Worm (Caenorhabditis elegans) whole organism, mixed stage, embryonic: Measurements from ENCODE around the gene mtx-2.

ENCODE experiments used
- M03D4.4 ChIP-seq: sonication (generic microtip); optimal IDR thresholded peaks from 2 replicates; lab custom pipeline; 2017; ENCODE audit warnings: mild to moderate bottlenecking, missing genetic modification characterization, missing compliant biosample characterization
- bed-3 ChIP-seq: fragments of 200-800 bp; sonication (Bioruptor generic); optimal IDR thresholded peaks from 3 replicates; lab custom pipeline; 2018; ENCODE audit warnings: mild to moderate bottlenecking, missing genetic modification characterization, moderate library complexity, missing compliant biosample characterization
- ceh-43 ChIP-seq: fragments of 200-800 bp; sonication (Bioruptor generic); optimal IDR thresholded peaks from 2 replicates; lab custom pipeline; 2018; ENCODE audit warnings: mild to moderate bottlenecking, missing genetic modification characterization, moderate library complexity, missing compliant biosample characterization
- ceh-83 ChIP-seq: fragments of 200-800 bp; sonication (Bioruptor generic); optimal IDR thresholded peaks from 2 replicates; lab custom pipeline; 2018; ENCODE audit warnings: mild to moderate bottlenecking, missing genetic modification characterization, missing compliant biosample characterization
- cnd-1 ChIP-seq: fragments of 200-800 bp; sonication (Bioruptor generic); optimal IDR thresholded peaks from 2 replicates; lab custom pipeline; 2018; ENCODE audit warnings: mild to moderate bottlenecking, missing genetic modification characterization, missing compliant biosample characterization
- drap-1 ChIP-seq: fragments of 200-800 bp; sonication (Bioruptor generic); optimal IDR thresholded peaks from 3 replicates; lab custom pipeline; 2018; ENCODE audit warnings: mild to moderate bottlenecking, missing genetic modification characterization, missing compliant biosample characterization
- elt-1 ChIP-seq: sonication (generic microtip); optimal IDR thresholded peaks from 2 replicates; lab custom pipeline; 2017; ENCODE audit warnings: missing genetic modification characterization, mild to moderate bottlenecking, missing compliant biosample characterization, antibody characterized with exemption, moderate library complexity, borderline replicate concordance; ENCODE audit not compliant: insufficient read depth
- elt-3 ChIP-seq: fragments of 150-350 bp; optimal IDR thresholded peaks from 2 replicates; lab custom pipeline; 2014; ENCODE audit warnings: missing biosample characterization, missing genetic modification characterization
- flh-1 ChIP-seq: fragments of 200-800 bp; sonication (Bioruptor generic); optimal IDR thresholded peaks from 2 replicates; lab custom pipeline; 2018; ENCODE audit warnings: mild to moderate bottlenecking, missing genetic modification characterization, moderate library complexity, missing compliant biosample characterization
- hlh-1 ChIP-seq: fragments of 150-350 bp; optimal IDR thresholded peaks from 2 replicates; lab custom pipeline; 2014; ENCODE audit warnings: missing biosample characterization, missing genetic modification reagents, missing genetic modification characterization
- lin-13 ChIP-seq: fragments of 150-350 bp; optimal IDR thresholded peaks from 2 replicates; lab custom pipeline; 2014; ENCODE audit warnings: missing biosample characterization, missing genetic modification characterization
- lin-32 ChIP-seq: fragments of 200-800 bp; sonication (Bioruptor generic); optimal IDR thresholded peaks from 2 replicates; lab custom pipeline; 2018; ENCODE audit warnings: mild to moderate bottlenecking, missing genetic modification characterization, missing compliant biosample characterization
- lsy-2 ChIP-seq: fragments of 150-350 bp; optimal IDR thresholded peaks from 2 replicates; lab custom pipeline; 2014; ENCODE audit warnings: missing biosample characterization, missing genetic modification characterization
- mab-5 ChIP-seq: fragments of 150-350 bp; optimal IDR thresholded peaks from 2 replicates; lab custom pipeline; 2014; ENCODE audit warnings: missing biosample characterization, missing genetic modification characterization
- mep-1 ChIP-seq: fragments of 150-350 bp; optimal IDR thresholded peaks from 2 replicates; lab custom pipeline; 2017; ENCODE audit warnings: missing biosample characterization, missing genetic modification reagents, missing genetic modification characterization, inconsistent platforms
- mls-2 ChIP-seq: sonication (generic microtip); optimal IDR thresholded peaks from 2 replicates; lab custom pipeline; 2016; ENCODE audit warnings: mild to moderate bottlenecking, missing genetic modification characterization, moderate library complexity, missing compliant biosample characterization
- nhr-12 ChIP-seq: fragments of 150-350 bp; optimal IDR thresholded peaks from 2 replicates; lab custom pipeline; 2014; ENCODE audit warnings: missing biosample characterization, missing genetic modification characterization
- nhr-2 ChIP-seq: fragments of 150-350 bp; optimal IDR thresholded peaks from 2 replicates; lab custom pipeline; 2014; ENCODE audit warnings: missing biosample characterization, missing genetic modification characterization
- nhr-28 ChIP-seq: fragments of 150-350 bp; optimal IDR thresholded peaks from 2 replicates; lab custom pipeline; 2014; ENCODE audit warnings: missing biosample characterization, missing genetic modification characterization
- nhr-76 ChIP-seq: sonication (generic microtip); optimal IDR thresholded peaks from 2 replicates; lab custom pipeline; 2017; ENCODE audit warnings: missing biosample characterization, missing genetic modification characterization
- pha-4 ChIP-seq: fragments of 150-350 bp; optimal IDR thresholded peaks from 2 replicates; lab custom pipeline; 2018; ENCODE audit warnings: missing biosample characterization, missing genetic modification reagents, missing genetic modification characterization
- sem-2 ChIP-seq: fragments of 200-800 bp; sonication (Bioruptor generic); optimal IDR thresholded peaks from 2 replicates; lab custom pipeline; 2018; ENCODE audit warnings: mild to moderate bottlenecking, missing genetic modification characterization, missing compliant biosample characterization
- snpc-4 ChIP-seq: fragments of 150-350 bp; optimal IDR thresholded peaks from 2 replicates; lab custom pipeline; 2014; ENCODE audit warnings: missing biosample characterization, missing genetic modification characterization
- sptf-1 ChIP-seq: sonication (generic microtip); optimal IDR thresholded peaks from 2 replicates; lab custom pipeline; 2017; ENCODE audit warnings: mild to moderate bottlenecking, missing genetic modification characterization, moderate library complexity, missing compliant biosample characterization
- unc-120 ChIP-seq: sonication (generic microtip); optimal IDR thresholded peaks from 2 replicates; lab custom pipeline; 2017; ENCODE audit warnings: missing genetic modification characterization, missing compliant biosample characterization; ENCODE audit not compliant: poor library complexity, severe bottlenecking
- unc-39 ChIP-seq: fragments of 150-350 bp; optimal IDR thresholded peaks from 2 replicates; lab custom pipeline; 2014; ENCODE audit warnings: missing biosample characterization, missing genetic modification characterization
- unc-62 ChIP-seq: fragments of 150-350 bp; optimal IDR thresholded peaks from 2 replicates; lab custom pipeline; 2014; ENCODE audit warnings: missing biosample characterization, missing genetic modification reagents, missing genetic modification characterization
- zip-8 ChIP-seq: fragments of 150-350 bp; optimal IDR thresholded peaks from 2 replicates; lab custom pipeline; 2014; ENCODE audit warnings: missing biosample characterization, missing genetic modification characterization
- ztf-11 ChIP-seq: fragments of 150-350 bp; optimal IDR thresholded peaks from 2 replicates; lab custom pipeline; 2014; ENCODE audit warnings: missing biosample characterization, missing genetic modification characterization

Gene mtx-2

ce11 chrIII:7778530-7778929, 15.1 kb upstream of the mtx-2 start:
- TF ChIP-seq mab-5 (tag; lab: Kevin White, UChicago), result peak; percentile 94
- peak; percentile 78 for TF ChIP-seq unc-62
- no peak for TF ChIP-seq mep-1
- peak; percentile 88 for TF ChIP-seq hlh-1 (tag; lab: Kevin White, UChicago)
- TF ChIP-seq lsy-2, result peak; percentile 88
- no peak for TF ChIP-seq drap-1
- TF ChIP-seq nhr-2 (tag; lab: Kevin White, UChicago), result peak; percentile 48

ce11 chrIII:7775983-7776440, 12.6 kb upstream of the mtx-2 start, which contains the start of gene bath-15:
bath-15 (minus strand) TSS chrIII:7776033.
- TF ChIP-seq unc-62 (no peak), unc-39 (no peak), nhr-76 (tag; lab: Kevin White, UChicago) (no peak), ceh-43 (GFP tag; lab: Kevin White, UChicago) (no peak), elt-1 (tag; lab: Kevin White, UChicago) (no peak)
- TF ChIP-seq, all 35 proteins: peak for 0

ce11 chrIII:7773791-7774190, 10.4 kb upstream of the mtx-2 start:
- no peak for TF ChIP-seq M03D4.4 (tag; lab: Kevin White, UChicago)
- no peak for TF ChIP-seq sptf-1 (tag; lab: Kevin White, UChicago)
- TF ChIP-seq flh-1, result no peak
- no peak for TF ChIP-seq snpc-4 (tag; lab: Kevin White, UChicago)
- no peak for TF ChIP-seq zip-8 (tag; lab: Kevin White, UChicago)
- no peak for TF ChIP-seq unc-39

ce11 chrIII:7772901-7773300, 9.5 kb upstream of the mtx-2 start, which contains the start of the genes ZK686.6 and ZK686.1:
ZK686.6 (minus strand) TSS chrIII:7773001.
ZK686.1 (plus strand) TSS chrIII:7773134.
- TF ChIP-seq lsy-2 (no peak), cnd-1 (tag; lab: Kevin White, UChicago) (no peak), unc-62 (no peak), sptf-1 (tag; lab: Kevin White, UChicago) (no peak), ceh-83 (no peak), flh-1 (no peak), ztf-11 (tag; lab: Kevin White, UChicago) (no peak), elt-1 (tag; lab: Kevin White, UChicago) (no peak), elt-3 (tag; lab: Kevin White, UChicago) (no peak), drap-1 (no peak), unc-39 (no peak), pha-4 (tag; lab: Kevin White, UChicago) (no peak)

ce11 chrIII:7770986-7771385, 7.6 kb upstream of the mtx-2 start:
- TF ChIP-seq lin-13 (tag; lab: Kevin White, UChicago) (peak; percentile 59), lsy-2 (peak; percentile 69), sptf-1 (tag; lab: Kevin White, UChicago) (peak; percentile 10)

ce11 chrIII:7769965-7770364, 6.6 kb upstream of the mtx-2 start, which contains the start of gene snu-23:
snu-23 (minus strand) TSS chrIII:7770120.
- TF ChIP-seq sem-2 (GFP tag; lab: Kevin White, UChicago) (no peak), lsy-2 (peak; percentile 93), unc-120 (tag; lab: Kevin White, UChicago) (peak; percentile 45)

DNA sequence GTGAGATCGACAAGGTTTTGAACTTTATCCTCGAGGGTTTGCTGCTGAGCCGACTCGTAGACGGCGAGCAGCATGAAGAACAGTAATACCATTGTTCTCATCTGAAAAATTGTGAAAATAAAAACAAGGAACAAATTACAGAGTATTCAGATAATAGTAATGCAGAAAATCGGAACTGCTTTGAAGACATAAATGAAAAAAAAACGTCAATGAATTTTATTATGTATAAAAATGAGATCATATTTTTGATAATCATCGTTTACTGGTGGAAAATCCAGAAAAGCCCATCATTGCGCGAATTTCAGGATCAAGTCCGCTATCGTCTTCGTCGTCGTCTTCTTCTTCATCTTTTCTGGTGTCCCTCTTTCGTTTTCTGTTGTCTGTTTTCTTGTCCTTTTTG, 5.6 kb upstream of the mtx-2 start, which contains the start of gene ZK686.3:
Gene ZK686.3 (minus strand): TSS at position 101 of the 400 bp plus-strand sequence.
- TF ChIP-seq pha-4 (tag; lab: Kevin White, UChicago) (no peak), ztf-11 (tag; lab: Kevin White, UChicago) (no peak), mep-1 (no peak), M03D4.4 (tag; lab: Kevin White, UChicago) (no peak), snpc-4 (tag; lab: Kevin White, UChicago) (no peak), mab-5 (tag; lab: Kevin White, UChicago) (no peak), lin-32 (GFP tag; lab: Kevin White, UChicago) (no peak), nhr-12 (tag; lab: Kevin White, UChicago) (no peak), nhr-28 (tag; lab: Kevin White, UChicago) (no peak), elt-3 (tag; lab: Kevin White, UChicago) (no peak), unc-120 (tag; lab: Kevin White, UChicago) (no peak), bed-3 (no peak), zip-8 (tag; lab: Kevin White, UChicago) (no peak), mls-2 (tag; lab: Kevin White, UChicago) (no peak)
